Worm (Caenorhabditis elegans): Measurements from ENCODE around the gene Y22F5A.11.

Gene Y22F5A.11

ce11 chrV:10275619-10276018 is at the start of gene Y22F5A.11:
Gene Y22F5A.11 (minus strand): TSS chrV:10275646.
- TF ChIP-seq hmg-4 (GFP tag; optimal IDR thresholded peaks at IDR 0.05), result no peak
- TF ChIP-seq tbx-37 (GFP tag; conservative IDR thresholded peaks at IDR 0.05), result no peak
- TF ChIP-seq F13C5.2 (tag; optimal IDR thresholded peaks at IDR 0.05), result no peak
- no peak for TF ChIP-seq ceh-36 (tag; optimal IDR thresholded peaks at IDR 0.05)
- no peak for TF ChIP-seq hnd-1 (tag; optimal IDR thresholded peaks at IDR 0.05)

ce11 chrV:10323537-10323936 is 48.1 kb upstream of the Y22F5A.11 start:
- TF ChIP-seq flt-1 (GFP tag; IDR thresholded peaks at IDR 0.05) (no peak), F13C5.2 (tag; optimal IDR thresholded peaks at IDR 0.05) (no peak), aly-1 (tag; optimal IDR thresholded peaks at IDR 0.05) (no peak), tra-4 (tag; optimal IDR thresholded peaks at IDR 0.05) (no peak), ets-7 (tag; optimal IDR thresholded peaks at IDR 0.05) (no peak)

ce11 chrV:10320101-10320761 is 44.8 kb upstream of the Y22F5A.11 start, which contains the start of the genes gna-1 and B0024.13:
Gene gna-1 (minus strand): TSS chrV:10320151.
Gene B0024.13 (plus strand): TSS chrV:10320711.
- TF ChIP-seq F13C5.2 (tag; optimal IDR thresholded peaks at IDR 0.05), result no peak
- TF ChIP-seq tra-4 (tag; optimal IDR thresholded peaks at IDR 0.05), result no peak
- TF ChIP-seq ceh-13 (GFP tag; optimal IDR thresholded peaks at IDR 0.05), result no peak
- no peak for TF ChIP-seq hnd-1 (tag; optimal IDR thresholded peaks at IDR 0.05)
- TF ChIP-seq ets-7 (tag; optimal IDR thresholded peaks at IDR 0.05), result no peak
- no peak for TF ChIP-seq sea-1 (GFP tag; conservative IDR thresholded peaks at IDR 0.05)
- no peak for TF ChIP-seq ceh-36 (tag; optimal IDR thresholded peaks at IDR 0.05)
- no peak for TF ChIP-seq hmbx-1 (tag; optimal IDR thresholded peaks at IDR 0.05)
- no peak for TF ChIP-seq tbx-11 (GFP tag; IDR thresholded peaks at IDR 0.05)
- peak; percentile 41; the same call in 1 of the 2 replicates for TF ChIP-seq tbx-37 (GFP tag; conservative IDR thresholded peaks at IDR 0.05)
- TF ChIP-seq aly-1 (tag; optimal IDR thresholded peaks at IDR 0.05), result peak; percentile 8

- TF ChIP-seq aly-1 (tag; optimal IDR thresholded peaks at IDR 0.05) (no peak), scrt-1 (GFP tag; IDR thresholded peaks at IDR 0.05) (no peak), F13C5.2 (tag; optimal IDR thresholded peaks at IDR 0.05) (no peak), B0310.2 (tag; optimal IDR thresholded peaks at IDR 0.05) (no peak), ceh-36 (tag; optimal IDR thresholded peaks at IDR 0.05) (no peak), tra-4 (tag; optimal IDR thresholded peaks at IDR 0.05) (no peak), hmg-4 (GFP tag; optimal IDR thresholded peaks at IDR 0.05) (no peak), sea-1 (GFP tag; conservative IDR thresholded peaks at IDR 0.05) (no peak), pes-1 (GFP tag; IDR thresholded peaks at IDR 0.05) (no peak), ceh-13 (GFP tag; optimal IDR thresholded peaks at IDR 0.05) (no peak), hmbx-1 (tag; optimal IDR thresholded peaks at IDR 0.05) (no peak)
Observed at ce11 chrV:10319434-10319833, 44.0 kb upstream of the Y22F5A.11 start, which contains the start of gene B0024.11. Gene B0024.11 (minus strand): TSS chrV:10319534.

- TF ChIP-seq ets-7 (tag; optimal IDR thresholded peaks at IDR 0.05) (no peak), aly-1 (tag; optimal IDR thresholded peaks at IDR 0.05) (no peak)
Observed at ce11 chrV:10317294-10317693, 41.8 kb upstream of the Y22F5A.11 start, which contains the start of gene asps-1. Gene asps-1 (minus strand): TSS chrV:10317394.

ce11 chrV:10314371-10314770 is 38.9 kb upstream of the Y22F5A.11 start, which contains the start of gene trx-2:
Gene trx-2 (plus strand): TSS chrV:10314671.
- TF ChIP-seq tbx-37 (GFP tag; conservative IDR thresholded peaks at IDR 0.05) (no peak), ets-7 (tag; optimal IDR thresholded peaks at IDR 0.05) (no peak), ceh-13 (GFP tag; optimal IDR thresholded peaks at IDR 0.05) (no peak), aly-1 (tag; optimal IDR thresholded peaks at IDR 0.05) (no peak), F13C5.2 (tag; optimal IDR thresholded peaks at IDR 0.05) (no peak), ceh-36 (tag; optimal IDR thresholded peaks at IDR 0.05) (no peak), flt-1 (GFP tag; IDR thresholded peaks at IDR 0.05) (no peak), ama-1 (optimal IDR thresholded peaks at IDR 0.05) (no peak), tbx-11 (GFP tag; IDR thresholded peaks at IDR 0.05) (no peak), pes-1 (GFP tag; IDR thresholded peaks at IDR 0.05) (no peak), hmg-4 (GFP tag; optimal IDR thresholded peaks at IDR 0.05) (no peak), hnd-1 (tag; optimal IDR thresholded peaks at IDR 0.05) (no peak), scrt-1 (GFP tag; IDR thresholded peaks at IDR 0.05) (no peak), B0310.2 (tag; optimal IDR thresholded peaks at IDR 0.05) (no peak), sea-1 (GFP tag; conservative IDR thresholded peaks at IDR 0.05) (no peak), hmbx-1 (tag; optimal IDR thresholded peaks at IDR 0.05) (no peak), tra-4 (tag; optimal IDR thresholded peaks at IDR 0.05) (no peak)

ce11 chrV:10313953-10314352 is 38.5 kb upstream of the Y22F5A.11 start, which contains the start of gene gcy-6:
Gene gcy-6 (minus strand): TSS chrV:10314053.
- TF ChIP-seq aly-1 (tag; optimal IDR thresholded peaks at IDR 0.05), result no peak
- no peak for TF ChIP-seq tbx-37 (GFP tag; conservative IDR thresholded peaks at IDR 0.05)
- no peak for TF ChIP-seq sea-1 (GFP tag; conservative IDR thresholded peaks at IDR 0.05)
- TF ChIP-seq hmbx-1 (tag; optimal IDR thresholded peaks at IDR 0.05), result no peak
- no peak for TF ChIP-seq scrt-1 (GFP tag; IDR thresholded peaks at IDR 0.05)
- TF ChIP-seq hnd-1 (tag; optimal IDR thresholded peaks at IDR 0.05), result no peak
- TF ChIP-seq flt-1 (GFP tag; IDR thresholded peaks at IDR 0.05), result no peak
- no peak for TF ChIP-seq pes-1 (GFP tag; IDR thresholded peaks at IDR 0.05)
- no peak for TF ChIP-seq ceh-13 (GFP tag; optimal IDR thresholded peaks at IDR 0.05)
- no peak for TF ChIP-seq ama-1 (optimal IDR thresholded peaks at IDR 0.05)
- no peak for TF ChIP-seq F13C5.2 (tag; optimal IDR thresholded peaks at IDR 0.05)
- TF ChIP-seq ets-7 (tag; optimal IDR thresholded peaks at IDR 0.05), result no peak

ce11 chrV:10307283-10307682 is 31.8 kb upstream of the Y22F5A.11 start, which contains the start of gene che-12:
Gene che-12 (minus strand): TSS chrV:10307383.
- TF ChIP-seq tra-4 (tag; optimal IDR thresholded peaks at IDR 0.05) (no peak), pes-1 (GFP tag; IDR thresholded peaks at IDR 0.05) (no peak), hmg-4 (GFP tag; optimal IDR thresholded peaks at IDR 0.05) (no peak), ceh-36 (tag; optimal IDR thresholded peaks at IDR 0.05) (no peak), flt-1 (GFP tag; IDR thresholded peaks at IDR 0.05) (no peak), ceh-13 (GFP tag; optimal IDR thresholded peaks at IDR 0.05) (no peak), tbx-11 (GFP tag; IDR thresholded peaks at IDR 0.05) (no peak), ama-1 (optimal IDR thresholded peaks at IDR 0.05) (no peak), hnd-1 (tag; optimal IDR thresholded peaks at IDR 0.05) (no peak), scrt-1 (GFP tag; IDR thresholded peaks at IDR 0.05) (no peak), sea-1 (GFP tag; conservative IDR thresholded peaks at IDR 0.05) (no peak), ets-7 (tag; optimal IDR thresholded peaks at IDR 0.05) (no peak)
